Worm (Caenorhabditis elegans) whole organism, L4 larva: Measurements from ENCODE around the gene C45G9.6.

Source experiments
- ZK546.5 ChIP-seq, 2 experiments: sonication (generic microtip); optimal IDR thresholded peaks; 2 replicates each; lab custom pipeline; 2017; ENCODE audit warnings: missing biosample characterization in 2 of 2, missing genetic modification characterization in 2 of 2
- lin-39 ChIP-seq: fragments of 150-350 bp; optimal IDR thresholded peaks from 2 replicates; lab custom pipeline; 2014; ENCODE audit warnings: missing biosample characterization, missing genetic modification reagents, missing genetic modification characterization

DNA sequence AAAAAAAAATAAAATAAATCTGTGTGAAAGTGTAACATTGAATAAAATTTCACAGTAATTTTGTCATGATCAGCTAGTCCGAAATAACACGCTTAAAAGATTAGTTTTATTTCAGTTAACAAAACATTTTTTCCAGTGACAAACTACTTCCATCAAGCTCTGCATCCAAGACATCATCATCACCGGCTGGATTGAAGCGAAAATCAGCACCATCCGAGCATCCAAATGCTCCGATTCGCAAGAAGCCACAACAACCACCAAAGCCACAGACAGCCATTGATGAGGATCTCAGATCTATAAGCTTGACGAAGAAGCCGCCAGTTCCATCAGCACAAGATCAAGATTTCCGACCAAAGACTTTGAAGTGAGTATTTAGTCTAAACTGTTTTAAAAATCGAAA is 9.0 kb upstream of the C45G9.6 start:
- TF ChIP-seq ZK546.5 (tag; optimal IDR thresholded peaks at IDR 0.05; lab: Kevin White, UChicago) (no peak), lin-39 (tag; lab: Kevin White, UChicago) (no peak)
